Fruit fly (Drosophila melanogaster): ENCODE results near the gene Atg16.

Atg16 gene

dm6 chr3R:29847126-29847525 is 12.2 kb upstream of the Atg16 start (continued):
- TF ChIP-seq CG17829 (tag; optimal IDR thresholded peaks at IDR 0.05) (no peak), nmo (GFP tag; optimal IDR thresholded peaks at IDR 0.05) (peak; percentile 30), peb (GFP tag; IDR thresholded peaks at IDR 0.05) (no peak), CG6683 (GFP tag; optimal IDR thresholded peaks at IDR 0.05) (no peak), ssp (GFP tag; IDR thresholded peaks at IDR 0.05) (peak; percentile 26; the same call in 1 of the 2 replicates), CG11093 (GFP tag; IDR thresholded peaks at IDR 0.05) (no peak), CG6813 (GFP tag; optimal IDR thresholded peaks at IDR 0.05) (no peak), bbx (GFP tag; IDR thresholded peaks at IDR 0.05; ENCODE audit: partially characterized antibody) (no peak), pb (GFP tag; optimal IDR thresholded peaks at IDR 0.05) (no peak), Hr3 (GFP tag; optimal IDR thresholded peaks at IDR 0.05) (no peak), schlank (tag; optimal IDR thresholded peaks at IDR 0.05) (no peak), sr (GFP tag; IDR thresholded peaks at IDR 0.05) (no peak), Dip3 (GFP tag; optimal IDR thresholded peaks at IDR 0.05) (no peak), CG1603 (tag; optimal IDR thresholded peaks at IDR 0.05) (no peak), CG11696 (GFP tag; IDR thresholded peaks at IDR 0.05) (no peak), CG8388 (GFP tag; optimal IDR thresholded peaks at IDR 0.05) (no peak), maf-S (GFP tag; optimal IDR thresholded peaks at IDR 0.05) (no peak), CG6689 (GFP tag; IDR thresholded peaks at IDR 0.05) (peak; percentile 23; the same call in 1 of the 2 replicates), Ravus (GFP tag; IDR thresholded peaks at IDR 0.05) (no peak), CG6765 (GFP tag; optimal IDR thresholded peaks at IDR 0.05) (no peak), esg (GFP tag; conservative IDR thresholded peaks at IDR 0.05) (0 out of 2 replicates have a peak, but pooled peaks have one; percentile 17), CG16815 (GFP tag; optimal IDR thresholded peaks at IDR 0.05) (no peak), CG8089 (GFP tag; optimal IDR thresholded peaks at IDR 0.05) (no peak), sim (GFP tag; IDR thresholded peaks at IDR 0.05) (no peak), Ets97D (GFP tag; optimal IDR thresholded peaks at IDR 0.05) (no peak), pan (optimal IDR thresholded peaks at IDR 0.05) (no peak), pan (GFP tag; optimal IDR thresholded peaks at IDR 0.05 in 1 of 2, IDR thresholded peaks at IDR 0.05 in 1 of 2) (peak in 1 of 2 experiments; percentile 49), CG11085 (GFP tag; IDR thresholded peaks at IDR 0.05) (no peak), E2f2 (GFP tag; IDR thresholded peaks at IDR 0.05) (no peak), Elba2 (GFP tag; optimal IDR thresholded peaks at IDR 0.05) (no peak), dati (GFP tag; IDR thresholded peaks at IDR 0.05) (0 out of 2 replicates have a peak, but pooled peaks have one; percentile 18), pita (GFP tag; optimal IDR thresholded peaks at IDR 0.05) (no peak), CG11695 (GFP tag; IDR thresholded peaks at IDR 0.05) (no peak), E2f1 (GFP tag; IDR thresholded peaks at IDR 0.05) (no peak), abd-A (tag; optimal IDR thresholded peaks at IDR 0.05) (no peak), CG11398 (GFP tag; optimal IDR thresholded peaks at IDR 0.05) (no peak), Nf-YC (tag; optimal IDR thresholded peaks at IDR 0.05) (no peak), danr (GFP tag; IDR thresholded peaks at IDR 0.05) (no peak), dmrt11E (tag; optimal IDR thresholded peaks at IDR 0.05) (peak; percentile 24), CG17912 (GFP tag; optimal IDR thresholded peaks at IDR 0.05) (no peak), Vsx1 (GFP tag; optimal IDR thresholded peaks at IDR 0.05) (no peak), CG11560 (tag; IDR thresholded peaks at IDR 0.05) (0 out of 3 replicates have a peak, but pooled peaks have one; percentile 13), HmgD (GFP tag; optimal IDR thresholded peaks at IDR 0.05) (no peak), CG15479 (GFP tag; optimal IDR thresholded peaks at IDR 0.05) (no peak), CG33557 (GFP tag; optimal IDR thresholded peaks at IDR 0.05) (no peak), grau (tag; optimal IDR thresholded peaks at IDR 0.05) (no peak), CG4282 (GFP tag; optimal IDR thresholded peaks at IDR 0.05) (no peak), lbe (GFP tag; optimal IDR thresholded peaks at IDR 0.05) (no peak), bowl (GFP tag; IDR thresholded peaks at IDR 0.05) (no peak), tgo (GFP tag; IDR thresholded peaks at IDR 0.05) (no peak), vfl (GFP tag; optimal IDR thresholded peaks at IDR 0.05) (no peak), ken (GFP tag; IDR thresholded peaks at IDR 0.05) (no peak), CG18262 (tag; optimal IDR thresholded peaks at IDR 0.05) (no peak)

All from whole organism, embryonic.